Worm (Caenorhabditis elegans) whole organism, young adult: ENCODE measurements around the gene snfc-5.

Experiments
- F49E8.2 ChIP-seq: sonication (generic microtip); optimal IDR thresholded peaks from 3 replicates; lab custom pipeline; 2017; ENCODE audit warnings: missing genetic modification characterization, mild to moderate bottlenecking, missing compliant biosample characterization, antibody characterized with exemption, moderate library complexity; ENCODE audit not compliant: insufficient read depth
- T26A5.8 ChIP-seq: sonication (generic microtip); optimal IDR thresholded peaks from 2 replicates; lab custom pipeline; 2016; ENCODE audit warnings: missing genetic modification characterization, missing compliant biosample characterization
- Y95B8A.8 ChIP-seq: fragments of 200-800 bp; sonication (Bioruptor generic); IDR thresholded peaks from 2 replicates; pipeline ENCODE4 v1.3.6; 2022; ENCODE audit warnings: missing genetic modification reagents, missing genetic modification characterization, missing compliant biosample characterization
- akir-1 ChIP-seq: fragments of 200-800 bp; sonication (Bioruptor generic); optimal IDR thresholded peaks from 2 replicates; lab custom pipeline; 2018; ENCODE audit warnings: mild to moderate bottlenecking, missing genetic modification characterization, moderate library complexity, missing compliant biosample characterization
- attf-5 ChIP-seq: fragments of 200-800 bp; sonication (Bioruptor generic); optimal IDR thresholded peaks from 2 replicates; lab custom pipeline; 2018; ENCODE audit warnings: mild to moderate bottlenecking, missing genetic modification characterization, missing compliant biosample characterization
- dpff-1 ChIP-seq: sonication (generic microtip); optimal IDR thresholded peaks from 2 replicates; lab custom pipeline; 2017; ENCODE audit warnings: mild to moderate bottlenecking, missing genetic modification characterization, missing compliant biosample characterization
- unc-130 ChIP-seq: sonication (generic microtip); optimal IDR thresholded peaks from 2 replicates; lab custom pipeline; 2016; ENCODE audit warnings: missing genetic modification reagents, missing genetic modification characterization, missing compliant biosample characterization
- ztf-26 ChIP-seq: sonication (generic microtip); optimal IDR thresholded peaks from 2 replicates; lab custom pipeline; 2017; ENCODE audit warnings: missing genetic modification characterization, missing compliant biosample characterization

- TF ChIP-seq attf-5 (no peak), Y95B8A.8 (GFP tag; lab: Robert Waterston, UW) (no peak), T26A5.8 (tag; lab: Kevin White, UChicago) (no peak), akir-1 (GFP tag; lab: Kevin White, UChicago) (no peak), unc-130 (no peak), F49E8.2 (no peak), ztf-26 (tag; lab: Kevin White, UChicago) (no peak), dpff-1 (no peak)
Measured at ce11 chrIII:4390421-4390820, 14.2 kb upstream of the snfc-5 start.
